Worm (Caenorhabditis elegans): ENCODE measurements around the gene C25E10.13.

ce11 chrV:9073322-9074038 is 14.0 kb downstream of the C25E10.13 start, which contains the start of gene oac-50:
- TF ChIP-seq flh-1 (GFP tag; optimal IDR thresholded peaks at IDR 0.05) (no peak), mep-1 (tag; optimal IDR thresholded peaks at IDR 0.05) (no peak), unc-39 (tag; optimal IDR thresholded peaks at IDR 0.05) (no peak), unc-62 (GFP tag; optimal IDR thresholded peaks at IDR 0.05) (no peak), tbx-8 (GFP tag; optimal IDR thresholded peaks at IDR 0.05) (no peak), lin-32 (GFP tag; optimal IDR thresholded peaks at IDR 0.05) (no peak), nhr-76 (tag; optimal IDR thresholded peaks at IDR 0.05) (no peak), mab-5 (tag; optimal IDR thresholded peaks at IDR 0.05) (no peak), lin-13 (tag; optimal IDR thresholded peaks at IDR 0.05) (no peak), snpc-4 (tag; optimal IDR thresholded peaks at IDR 0.05) (no peak), nhr-237 (tag; optimal IDR thresholded peaks at IDR 0.05) (no peak), cnd-1 (tag; optimal IDR thresholded peaks at IDR 0.05) (no peak), ztf-11 (tag; optimal IDR thresholded peaks at IDR 0.05) (no peak)
